Fruit fly (Drosophila melanogaster): ENCODE data around the gene CG42507.

CG42507 gene

DNA sequence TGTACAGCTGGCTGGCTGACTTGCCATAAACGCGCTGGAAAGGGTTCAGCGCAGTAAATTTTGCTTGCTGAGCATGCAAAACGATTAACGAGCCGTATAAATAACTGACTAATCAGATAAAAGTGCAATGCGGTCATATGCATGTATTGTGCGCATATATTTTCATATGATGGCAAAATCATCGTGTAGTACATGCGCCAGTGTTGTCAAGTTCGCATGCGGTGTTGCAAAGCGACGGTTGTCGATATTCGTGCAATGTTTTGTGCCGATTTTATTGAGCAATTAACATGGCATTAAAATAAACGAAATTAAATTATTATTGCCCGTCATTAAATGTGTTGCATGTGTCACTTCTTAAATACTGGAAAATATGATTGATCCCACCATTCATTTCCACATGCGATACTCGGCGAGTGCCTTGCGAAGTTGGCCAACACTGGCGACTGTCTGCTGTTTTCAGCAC is 32.4 kb upstream of the CG42507 start (continued):
- peak; percentile 78; the same call in 1 of the 2 replicates for TF ChIP-seq NFAT (GFP tag; IDR thresholded peaks at IDR 0.05)
- TF ChIP-seq abd-A (tag; optimal IDR thresholded peaks at IDR 0.05), result no peak
- peak; percentile 61 for TF ChIP-seq esg (GFP tag; conservative IDR thresholded peaks at IDR 0.05)
- TF ChIP-seq toy (GFP tag; IDR thresholded peaks at IDR 0.05), result 0 out of 2 replicates have a peak, but pooled peaks have one; percentile 22
- TF ChIP-seq CG17912 (GFP tag; optimal IDR thresholded peaks at IDR 0.05), result peak; percentile 62
- peak; percentile 90 for TF ChIP-seq CG1647 (GFP tag; optimal IDR thresholded peaks at IDR 0.05)
- peak; percentile 82 for TF ChIP-seq Doc3 (GFP tag; IDR thresholded peaks at IDR 0.05; ENCODE audit: partially characterized antibody)
- 0 out of 3 replicates have a peak, but pooled peaks have one; percentile 61 for TF ChIP-seq CG7963 (GFP tag; IDR thresholded peaks at IDR 0.05; ENCODE audit: partially characterized antibody)
- TF ChIP-seq CG17612 (GFP tag; IDR thresholded peaks at IDR 0.05), result peak; percentile 49; the same call in 1 of the 2 replicates
- TF ChIP-seq dan (GFP tag; IDR thresholded peaks at IDR 0.05), result no peak
- peak; percentile 80 for TF ChIP-seq NC2β (GFP tag; optimal IDR thresholded peaks at IDR 0.05)
- TF ChIP-seq ab (GFP tag; optimal IDR thresholded peaks at IDR 0.05), result no peak
- 0 out of 2 replicates have a peak, but pooled peaks have one; percentile 14 for TF ChIP-seq CG11696 (GFP tag; IDR thresholded peaks at IDR 0.05)
- TF ChIP-seq CG3065 (GFP tag; optimal IDR thresholded peaks at IDR 0.05), result peak; percentile 54
- TF ChIP-seq danr (GFP tag; IDR thresholded peaks at IDR 0.05), result peak; percentile 67
- no peak for TF ChIP-seq D (optimal IDR thresholded peaks at IDR 0.05)
- peak; percentile 26 for TF ChIP-seq D (GFP tag; optimal IDR thresholded peaks at IDR 0.05)
- peak; percentile 41 for TF ChIP-seq CG17829 (tag; optimal IDR thresholded peaks at IDR 0.05)
- TF ChIP-seq hth (optimal IDR thresholded peaks at IDR 0.05), result no peak
- peak; percentile 48; the same call in 1 of the 2 replicates for TF ChIP-seq seq (GFP tag; IDR thresholded peaks at IDR 0.05)
- peak; percentile 85 for TF ChIP-seq Rfx (GFP tag; IDR thresholded peaks at IDR 0.05)
- TF ChIP-seq klu (GFP tag; IDR thresholded peaks at IDR 0.05), result peak; percentile 82
- peak; percentile 37 for TF ChIP-seq CG8281 (tag; optimal IDR thresholded peaks at IDR 0.05)
- peak; percentile 74 for TF ChIP-seq az2 (GFP tag; optimal IDR thresholded peaks at IDR 0.05)
- TF ChIP-seq CG17385 (GFP tag; optimal IDR thresholded peaks at IDR 0.05), result peak; percentile 67
- TF ChIP-seq CG31441 (GFP tag; IDR thresholded peaks at IDR 0.05), result 0 out of 2 replicates have a peak, but pooled peaks have one; percentile 31
- TF ChIP-seq slbo (GFP tag; IDR thresholded peaks at IDR 0.05), result peak; percentile 87
- no peak for TF ChIP-seq z (GFP tag; IDR thresholded peaks at IDR 0.05)
- peak; percentile 8 for TF ChIP-seq CG6683 (GFP tag; optimal IDR thresholded peaks at IDR 0.05)
- no peak for TF ChIP-seq CG3838 (GFP tag; optimal IDR thresholded peaks at IDR 0.05)
- peak; percentile 76 for TF ChIP-seq disco-r (GFP tag; optimal IDR thresholded peaks at IDR 0.05)
- TF ChIP-seq CG32772 (GFP tag; IDR thresholded peaks at IDR 0.05), result peak; percentile 71
- TF ChIP-seq Hsf (GFP tag; optimal IDR thresholded peaks at IDR 0.05), result peak; percentile 90
- peak; percentile 34 for TF ChIP-seq CG9797 (GFP tag; optimal IDR thresholded peaks at IDR 0.05)
- no peak for TF ChIP-seq cad (GFP tag; optimal IDR thresholded peaks at IDR 0.05)
- TF ChIP-seq CG4820 (GFP tag; optimal IDR thresholded peaks at IDR 0.05), result peak; percentile 66
- peak; percentile 74 for TF ChIP-seq ewg (GFP tag; optimal IDR thresholded peaks at IDR 0.05)
- peak; percentile 67 for TF ChIP-seq CG7556 (GFP tag; optimal IDR thresholded peaks at IDR 0.05)
- peak; percentile 84 for TF ChIP-seq Xrp1 (GFP tag; IDR thresholded peaks at IDR 0.05)
- TF ChIP-seq Dad (GFP tag; optimal IDR thresholded peaks at IDR 0.05), result peak; percentile 90
- peak; percentile 86 for TF ChIP-seq tin (GFP tag; optimal IDR thresholded peaks at IDR 0.05)
- no peak for TF ChIP-seq ac (GFP tag; optimal IDR thresholded peaks at IDR 0.05)
- no peak for TF ChIP-seq salm (tag; optimal IDR thresholded peaks at IDR 0.05)
- TF ChIP-seq ERR (GFP tag; optimal IDR thresholded peaks at IDR 0.05), result peak; percentile 68
- TF ChIP-seq Lim3 (GFP tag; IDR thresholded peaks at IDR 0.05), result no peak
- peak; percentile 83 for TF ChIP-seq dm (GFP tag; optimal IDR thresholded peaks at IDR 0.05)
- TF ChIP-seq jigr1 (GFP tag; IDR thresholded peaks at IDR 0.05), result no peak
- TF ChIP-seq CG33557 (GFP tag; optimal IDR thresholded peaks at IDR 0.05), result peak; percentile 4
- no peak for TF ChIP-seq B-H2 (GFP tag; optimal IDR thresholded peaks at IDR 0.05)
- TF ChIP-seq CG5180 (GFP tag; optimal IDR thresholded peaks at IDR 0.05), result peak; percentile 48
- peak; percentile 64 for TF ChIP-seq CG31224 (GFP tag; IDR thresholded peaks at IDR 0.05)
- peak; percentile 88 for TF ChIP-seq pb (GFP tag; optimal IDR thresholded peaks at IDR 0.05)
